Worm (Caenorhabditis elegans): ENCODE measurements around the gene lron-4.

ce11 chrII:8137379-8137778 is 25.4 kb upstream of the lron-4 start:
- TF ChIP-seq elt-3 (tag; optimal IDR thresholded peaks at IDR 0.05) (no peak), ztf-11 (tag; optimal IDR thresholded peaks at IDR 0.05) (no peak), unc-62 (GFP tag; optimal IDR thresholded peaks at IDR 0.05) (no peak), nhr-10 (tag; optimal IDR thresholded peaks at IDR 0.05) (no peak), ceh-16 (tag; optimal IDR thresholded peaks at IDR 0.05) (no peak), ceh-82 (tag; optimal IDR thresholded peaks at IDR 0.05) (no peak), gmeb-1 (tag; optimal IDR thresholded peaks at IDR 0.05) (peak; percentile 21), lin-39 (tag; optimal IDR thresholded peaks at IDR 0.05) (no peak), F13H6.1 (tag; optimal IDR thresholded peaks at IDR 0.05) (no peak), ama-1 (optimal IDR thresholded peaks at IDR 0.05) (no peak), ztf-4 (tag; optimal IDR thresholded peaks at IDR 0.05) (no peak), snpc-4 (tag; optimal IDR thresholded peaks at IDR 0.05) (no peak)

Data from whole organism, L2 larva.